Fruit fly (Drosophila melanogaster) whole organism, prepupa: ENCODE measurements around the gene CG4116.
A peak's percentile ranks its signal among the peaks of the same experiment; 100 is the strongest.

ENCODE experiments used
- Blimp-1 ChIP-seq: fragments of 200-800 bp; sonication (Bioruptor generic); optimal IDR thresholded peaks from 3 replicates; lab custom pipeline; 2017; ENCODE audit warnings: missing biosample characterization, missing genetic modification characterization, mild to moderate bottlenecking, moderate library complexity, missing genetic modification reagents
- CG10669 ChIP-seq: fragments of 200-800 bp; sonication (Bioruptor generic); optimal IDR thresholded peaks from 3 replicates; lab custom pipeline; 2018; ENCODE audit warnings: missing biosample characterization, mild to moderate bottlenecking, missing genetic modification characterization, moderate library complexity
- CG11294 ChIP-seq: fragments of 200-800 bp; sonication (Bioruptor generic); IDR thresholded peaks from 2 replicates; pipeline ENCODE4 v1.3.6; 2022; ENCODE audit warnings: missing biosample characterization, missing genetic modification characterization
- CG11762 ChIP-seq: fragments of 200-800 bp; sonication (Bioruptor generic); optimal IDR thresholded peaks from 3 replicates; lab custom pipeline; 2016; ENCODE audit warnings: missing biosample characterization, missing genetic modification characterization; ENCODE audit not compliant: insufficient read depth
- CG11902 ChIP-seq: fragments of 200-800 bp; sonication (Bioruptor generic); optimal IDR thresholded peaks from 3 replicates; lab custom pipeline; 2016; ENCODE audit warnings: missing biosample characterization, missing genetic modification characterization
- CG15336 ChIP-seq: fragments of 200-800 bp; sonication (Bioruptor generic); IDR thresholded peaks from 2 replicates; pipeline ENCODE4 v1.3.6; 2022; ENCODE audit warnings: missing biosample characterization, missing genetic modification characterization
- CG1621 ChIP-seq: fragments of 200-800 bp; sonication (Bioruptor generic); optimal IDR thresholded peaks from 3 replicates; lab custom pipeline; 2018; ENCODE audit warnings: missing biosample characterization, mild to moderate bottlenecking, missing genetic modification characterization
- CG3032 ChIP-seq: fragments of 200-800 bp; optimal IDR thresholded peaks from 2 replicates; lab custom pipeline; 2019; ENCODE audit warnings: missing biosample characterization, mild to moderate bottlenecking, missing genetic modification characterization, moderate library complexity
- CG31627 ChIP-seq: fragments of 200-800 bp; sonication (Bioruptor generic); optimal IDR thresholded peaks from 3 replicates; lab custom pipeline; 2016; ENCODE audit warnings: missing biosample characterization, missing genetic modification characterization
- CG34406 ChIP-seq: fragments of 200-800 bp; sonication (Bioruptor generic); optimal IDR thresholded peaks from 3 replicates; lab custom pipeline; 2016; ENCODE audit warnings: missing biosample characterization, missing genetic modification characterization
- CG4318 ChIP-seq: fragments of 200-800 bp; sonication (Bioruptor generic); optimal IDR thresholded peaks from 3 replicates; lab custom pipeline; 2017; ENCODE audit warnings: missing biosample characterization, mild to moderate bottlenecking, missing genetic modification characterization
- CG6163 ChIP-seq: fragments of 200-800 bp; sonication (Bioruptor generic); IDR thresholded peaks from 3 replicates; pipeline ENCODE4 v1.3.6; 2022; ENCODE audit warnings: missing biosample characterization, missing genetic modification characterization
- CG6276 ChIP-seq: fragments of 200-800 bp; sonication (Bioruptor generic); optimal IDR thresholded peaks from 2 replicates; lab custom pipeline; 2017; ENCODE audit warnings: missing biosample characterization, mild to moderate bottlenecking, missing genetic modification characterization
- CG6792 ChIP-seq: fragments of 200-800 bp; sonication (Bioruptor generic); optimal IDR thresholded peaks from 3 replicates; lab custom pipeline; 2016; ENCODE audit warnings: missing biosample characterization, missing genetic modification characterization
- CG6808 ChIP-seq: fragments of 200-800 bp; sonication (Bioruptor generic); optimal IDR thresholded peaks from 3 replicates; lab custom pipeline; 2017; ENCODE audit warnings: missing biosample characterization, missing genetic modification characterization, mild to moderate bottlenecking, moderate library complexity, missing genetic modification reagents
- CG6854 ChIP-seq: fragments of 200-800 bp; sonication (Bioruptor generic); optimal IDR thresholded peaks from 2 replicates; lab custom pipeline; 2017; ENCODE audit warnings: missing biosample characterization, mild to moderate bottlenecking, missing genetic modification characterization
- CG7368 ChIP-seq: fragments of 200-800 bp; sonication (Bioruptor generic); optimal IDR thresholded peaks from 3 replicates; lab custom pipeline; 2016; ENCODE audit warnings: missing biosample characterization, missing genetic modification characterization
- CG8119 ChIP-seq: fragments of 200-800 bp; sonication (Bioruptor generic); IDR thresholded peaks from 3 replicates; pipeline ENCODE4 v1.3.6; 2022; ENCODE audit warnings: missing biosample characterization, missing genetic modification characterization
- CG8319 ChIP-seq: fragments of 200-800 bp; sonication (Bioruptor generic); optimal IDR thresholded peaks from 3 replicates; lab custom pipeline; 2016; ENCODE audit warnings: missing biosample characterization, missing genetic modification characterization
- CG9139 ChIP-seq: fragments of 200-800 bp; sonication (Bioruptor generic); optimal IDR thresholded peaks from 3 replicates; lab custom pipeline; 2017; ENCODE audit warnings: missing biosample characterization, mild to moderate bottlenecking, missing genetic modification characterization
- Eip78C ChIP-seq: fragments of 200-800 bp; sonication (Bioruptor generic); peaks from one replicate; lab custom pipeline; 2016; ENCODE audit warnings: missing biosample characterization, missing genetic modification characterization
- Eip93F ChIP-seq: fragments of 200-800 bp; sonication (Bioruptor generic); optimal IDR thresholded peaks from 2 replicates; lab custom pipeline; 2016; ENCODE audit warnings: missing biosample characterization, mild to moderate bottlenecking, missing genetic modification characterization
- Ets21C ChIP-seq: fragments of 200-800 bp; sonication (Bioruptor generic); optimal IDR thresholded peaks from 3 replicates; lab custom pipeline; 2016; ENCODE audit warnings: missing biosample characterization, missing genetic modification characterization
- Ets96B ChIP-seq: fragments of 200-800 bp; optimal IDR thresholded peaks from 2 replicates; lab custom pipeline; 2019; ENCODE audit warnings: missing biosample characterization, mild to moderate bottlenecking, missing genetic modification characterization, moderate library complexity
- Gug ChIP-seq: fragments of 200-800 bp; sonication (Bioruptor generic); IDR thresholded peaks from 2 replicates; pipeline ENCODE4 v1.3.6; 2022; ENCODE audit warnings: missing biosample characterization, missing genetic modification characterization
- Hr39 ChIP-seq: fragments of 200-800 bp; sonication (Bioruptor generic); optimal IDR thresholded peaks from 2 replicates; lab custom pipeline; 2016; ENCODE audit warnings: missing biosample characterization, missing genetic modification characterization
- Hr4 ChIP-seq: fragments of 200-800 bp; sonication (Bioruptor generic); optimal IDR thresholded peaks from 3 replicates; lab custom pipeline; 2016; ENCODE audit warnings: missing biosample characterization, missing genetic modification characterization
- Met ChIP-seq: fragments of 200-800 bp; sonication (Bioruptor generic); optimal IDR thresholded peaks from 3 replicates; lab custom pipeline; 2016; ENCODE audit warnings: missing biosample characterization, missing genetic modification characterization
- OdsH ChIP-seq: fragments of 200-800 bp; sonication (Bioruptor generic); optimal IDR thresholded peaks from 3 replicates; lab custom pipeline; 2016; ENCODE audit warnings: missing biosample characterization, missing genetic modification characterization
- Smox ChIP-seq: fragments of 200-800 bp; sonication (Bioruptor generic); optimal IDR thresholded peaks from 3 replicates; lab custom pipeline; 2016; ENCODE audit warnings: missing biosample characterization, missing genetic modification characterization
- Sox102F ChIP-seq: fragments of 200-800 bp; sonication (Bioruptor generic); optimal IDR thresholded peaks from 2 replicates; lab custom pipeline; 2016; ENCODE audit warnings: missing biosample characterization, mild to moderate bottlenecking, missing genetic modification characterization
- Sox14 ChIP-seq: fragments of 200-800 bp; sonication (Bioruptor generic); optimal IDR thresholded peaks from 3 replicates; lab custom pipeline; 2016; ENCODE audit warnings: missing biosample characterization, missing genetic modification characterization
- Sox15 ChIP-seq: fragments of 200-800 bp; sonication (Bioruptor generic); optimal IDR thresholded peaks from 3 replicates; lab custom pipeline; 2016; ENCODE audit warnings: missing biosample characterization, missing genetic modification characterization
- achi ChIP-seq: fragments of 200-800 bp; sonication (Bioruptor generic); optimal IDR thresholded peaks from 3 replicates; lab custom pipeline; 2016; ENCODE audit warnings: missing biosample characterization, missing genetic modification characterization
- acj6 ChIP-seq: fragments of 200-800 bp; sonication (Bioruptor generic); optimal IDR thresholded peaks from 3 replicates; lab custom pipeline; 2016; ENCODE audit warnings: missing biosample characterization, missing genetic modification characterization
- eg ChIP-seq: fragments of 200-800 bp; sonication (Bioruptor generic); IDR thresholded peaks from 3 replicates; pipeline ENCODE4 v1.3.6; 2022; ENCODE audit warnings: missing biosample characterization, missing genetic modification characterization
- esn ChIP-seq: fragments of 200-800 bp; sonication (Bioruptor generic); optimal IDR thresholded peaks from 2 replicates; lab custom pipeline; 2016; ENCODE audit warnings: missing biosample characterization, mild to moderate bottlenecking, missing genetic modification characterization, moderate library complexity
- fd59A ChIP-seq: fragments of 200-800 bp; sonication (Bioruptor generic); optimal IDR thresholded peaks from 2 replicates; lab custom pipeline; 2017; ENCODE audit warnings: missing biosample characterization, mild to moderate bottlenecking, missing genetic modification characterization, missing genetic modification reagents
- fd85E ChIP-seq: fragments of 200-800 bp; sonication (Bioruptor generic); optimal IDR thresholded peaks from 3 replicates; lab custom pipeline; 2016; ENCODE audit warnings: missing biosample characterization, missing genetic modification characterization
- lz ChIP-seq: fragments of 200-800 bp; sonication (Bioruptor generic); optimal IDR thresholded peaks from 3 replicates; lab custom pipeline; 2016; ENCODE audit warnings: missing biosample characterization, missing genetic modification characterization
- ss ChIP-seq, 2 experiments: fragments of 200-800 bp; sonication (Bioruptor generic); optimal IDR thresholded peaks; 2 replicates in 1 of 2; 3 replicates in 1 of 2; lab custom pipeline; 2017 to 2018; ENCODE audit warnings: mild to moderate bottlenecking in 2 of 2, missing biosample characterization in 2 of 2, missing genetic modification characterization in 2 of 2, moderate library complexity in 1 of 2
- svp ChIP-seq: fragments of 200-800 bp; sonication (Bioruptor generic); peaks from one replicate; lab custom pipeline; 2016; ENCODE audit warnings: missing biosample characterization, missing genetic modification characterization
- topi ChIP-seq: fragments of 200-800 bp; sonication (Bioruptor generic); optimal IDR thresholded peaks from 3 replicates; lab custom pipeline; 2016; ENCODE audit warnings: missing biosample characterization, missing genetic modification characterization
- vri ChIP-seq: fragments of 200-800 bp; sonication (Bioruptor generic); optimal IDR thresholded peaks from 3 replicates; lab custom pipeline; 2016; ENCODE audit warnings: missing biosample characterization, mild to moderate bottlenecking, missing genetic modification characterization

Gene CG4116

dm6 chrX:3045953-3046352 lies 21.4 kb downstream of the CG4116 start (continued):
- peak; percentile 91 for TF ChIP-seq CG7368 (GFP tag; lab: Kevin White, UChicago)
- peak; percentile 94 to 95 for TF ChIP-seq ss (GFP tag; optimal IDR thresholded peaks at IDR 0.05; lab: Kevin White, UChicago)
- TF ChIP-seq CG3032 (tag; lab: Kevin White, UChicago) = peak; percentile 96
- peak; percentile 91 for TF ChIP-seq CG31627 (GFP tag; lab: Kevin White, UChicago)
- TF ChIP-seq CG4318 (GFP tag; lab: Kevin White, UChicago) = peak; percentile 78
- peak; percentile 93 for TF ChIP-seq Met (GFP tag; lab: Kevin White, UChicago)
- peak; percentile 71 for TF ChIP-seq CG6276 (GFP tag; lab: Kevin White, UChicago)
- peak; percentile 73 for TF ChIP-seq Eip93F (GFP tag; lab: Kevin White, UChicago)
- TF ChIP-seq lz = peak; percentile 91
- TF ChIP-seq CG6808 (GFP tag; lab: Kevin White, UChicago) = peak; percentile 93
- TF ChIP-seq Hr4 (GFP tag; lab: Kevin White, UChicago) = peak; percentile 78
- peak; percentile 73 for TF ChIP-seq fd85E (GFP tag; lab: Kevin White, UChicago)
- TF ChIP-seq Eip78C = peak; percentile 97
- TF ChIP-seq CG15336 (GFP tag; lab: Robert Waterston, UW) = peak; percentile 88
- TF ChIP-seq Sox15 (GFP tag; lab: Kevin White, UChicago) = peak; percentile 82
- TF ChIP-seq CG9139 (GFP tag; lab: Kevin White, UChicago) = peak; percentile 93
- peak; percentile 86 for TF ChIP-seq Ets21C
- peak; percentile 96 for TF ChIP-seq Ets96B
- peak; percentile 83 for TF ChIP-seq vri (GFP tag; lab: Kevin White, UChicago)
- TF ChIP-seq CG34406 (GFP tag; lab: Kevin White, UChicago) = peak; percentile 82
- TF ChIP-seq CG1621 (tag; lab: Kevin White, UChicago) = peak; percentile 97
- TF ChIP-seq Gug (GFP tag; lab: Robert Waterston, UW) = peak; percentile 90

- TF ChIP-seq CG3032 (tag; lab: Kevin White, UChicago) = peak; percentile 57
- no peak for TF ChIP-seq Smox (GFP tag; lab: Kevin White, UChicago)
- TF ChIP-seq Eip78C = no peak
- no peak for TF ChIP-seq Hr39 (GFP tag; lab: Kevin White, UChicago)
- TF ChIP-seq CG11294 (GFP tag; lab: Robert Waterston, UW) = peak; percentile 28; the same call in 1 of the 2 replicates
- no peak for TF ChIP-seq vri (GFP tag; lab: Kevin White, UChicago)
- TF ChIP-seq Blimp-1 (GFP tag; lab: Kevin White, UChicago) = no peak
- peak; percentile 84 for TF ChIP-seq CG15336 (GFP tag; lab: Robert Waterston, UW)
- no peak for TF ChIP-seq CG8319 (GFP tag; lab: Kevin White, UChicago)
- no peak for TF ChIP-seq topi (GFP tag; lab: Kevin White, UChicago)
- TF ChIP-seq Ets96B = peak; percentile 59
- no peak for TF ChIP-seq fd85E (GFP tag; lab: Kevin White, UChicago)
- TF ChIP-seq CG6163 (GFP tag; lab: Robert Waterston, UW) = peak; percentile 49; the same call in 1 of the 3 replicates
- TF ChIP-seq achi (GFP tag; lab: Kevin White, UChicago) = no peak
- TF ChIP-seq CG11902 (GFP tag; lab: Kevin White, UChicago) = no peak
- TF ChIP-seq CG8119 = peak; percentile 64
- no peak for TF ChIP-seq esn (GFP tag; lab: Kevin White, UChicago)
- TF ChIP-seq Sox14 (GFP tag; lab: Kevin White, UChicago) = no peak
- TF ChIP-seq CG11762 (GFP tag; lab: Kevin White, UChicago) = no peak
- no peak for TF ChIP-seq fd59A (GFP tag; lab: Kevin White, UChicago)
- peak; percentile 52 for TF ChIP-seq CG6276 (GFP tag; lab: Kevin White, UChicago)
- no peak for TF ChIP-seq CG6854 (GFP tag; lab: Kevin White, UChicago)
- no peak for TF ChIP-seq CG6808 (GFP tag; lab: Kevin White, UChicago)
- TF ChIP-seq Sox102F (GFP tag; lab: Kevin White, UChicago) = no peak
- no peak for TF ChIP-seq Eip93F (GFP tag; lab: Kevin White, UChicago)
- no peak for TF ChIP-seq svp (GFP tag; lab: Kevin White, UChicago)
- TF ChIP-seq CG4318 (GFP tag; lab: Kevin White, UChicago) = peak; percentile 58
- TF ChIP-seq CG31627 (GFP tag; lab: Kevin White, UChicago) = no peak
- peak; percentile 10 for TF ChIP-seq CG10669 (GFP tag; lab: Kevin White, UChicago)
- no peak for TF ChIP-seq acj6
- peak; percentile 2 for TF ChIP-seq OdsH (GFP tag; lab: Kevin White, UChicago)
- TF ChIP-seq eg (GFP tag; lab: Robert Waterston, UW) = peak; percentile 56
- TF ChIP-seq CG6792 (GFP tag; lab: Kevin White, UChicago) = no peak
- peak; percentile 47; the same call in 1 of the 2 replicates for TF ChIP-seq Gug (GFP tag; lab: Robert Waterston, UW)
These were observed 21.9 kb downstream of the CG4116 start for dm6 chrX:3045424-3045823.
